Fruit fly (Drosophila melanogaster) whole organism, embryonic: ENCODE data around the gene MsrA.
A peak's percentile ranks its signal among the peaks of the same experiment; 100 is the strongest.

Experiments used
- B-H2 ChIP-seq: fragments of 200-800 bp; sonication (Bioruptor generic); optimal IDR thresholded peaks from 2 replicates; lab custom pipeline; 2018; ENCODE audit warnings: missing biosample characterization, mild to moderate bottlenecking, missing genetic modification characterization
- Bteb2 ChIP-seq: fragments of 200-800 bp; sonication (Bioruptor generic); optimal IDR thresholded peaks from 2 replicates; lab custom pipeline; 2016; ENCODE audit warnings: missing biosample characterization, missing genetic modification characterization
- CG1024 ChIP-seq: fragments of 200-800 bp; sonication (Bioruptor generic); IDR thresholded peaks from 2 replicates; pipeline ENCODE4 v1.3.6; 2022; ENCODE audit warnings: missing biosample characterization, missing genetic modification characterization
- CG10431 ChIP-seq: fragments of 200-800 bp; sonication (Bioruptor generic); optimal IDR thresholded peaks from 3 replicates; lab custom pipeline; 2018; ENCODE audit warnings: missing biosample characterization, mild to moderate bottlenecking, missing genetic modification characterization
- CG11560 ChIP-seq: fragments of 200-800 bp; sonication (Bioruptor generic); IDR thresholded peaks from 3 replicates; pipeline ENCODE4 v1.3.6; 2022; ENCODE audit warnings: missing biosample characterization, missing genetic modification characterization
- CG12659 ChIP-seq: fragments of 200-800 bp; sonication (Bioruptor generic); optimal IDR thresholded peaks from 3 replicates; lab custom pipeline; 2017; ENCODE audit warnings: mild to moderate bottlenecking, missing biosample characterization, missing genetic modification reagents, missing genetic modification characterization
- CG12769 ChIP-seq: fragments of 200-800 bp; sonication (Bioruptor generic); optimal IDR thresholded peaks from 2 replicates; lab custom pipeline; 2019; ENCODE audit warnings: missing biosample characterization, mild to moderate bottlenecking, missing genetic modification characterization, moderate library complexity
- CG13424 ChIP-seq: fragments of 200-800 bp; sonication (Bioruptor generic); optimal IDR thresholded peaks from 2 replicates; lab custom pipeline; 2019; ENCODE audit warnings: missing biosample characterization, mild to moderate bottlenecking, missing genetic modification characterization, moderate library complexity
- CG15011 ChIP-seq: fragments of 200-800 bp; sonication (Bioruptor generic); optimal IDR thresholded peaks from 3 replicates; lab custom pipeline; 2018; ENCODE audit warnings: missing biosample characterization, mild to moderate bottlenecking, missing genetic modification characterization
- CG16779 ChIP-seq: fragments of 200-800 bp; sonication (Bioruptor generic); IDR thresholded peaks from 2 replicates; pipeline ENCODE4 v1.3.6; 2022; ENCODE audit warnings: missing biosample characterization, missing genetic modification characterization
- CG18764 ChIP-seq: fragments of 200-800 bp; sonication (Bioruptor generic); optimal IDR thresholded peaks from 3 replicates; lab custom pipeline; 2016; ENCODE audit warnings: missing biosample characterization, missing genetic modification characterization
- CG6175 ChIP-seq: fragments of 200-800 bp; sonication (Bioruptor generic); IDR thresholded peaks from 3 replicates; pipeline ENCODE4 v1.3.6; 2022; ENCODE audit warnings: missing biosample characterization, missing genetic modification characterization
- CG6272 ChIP-seq: fragments of 200-800 bp; sonication (Bioruptor generic); IDR thresholded peaks from 2 replicates; pipeline ENCODE4 v1.3.6; 2022; ENCODE audit warnings: missing biosample characterization, missing genetic modification characterization
- CG6654 ChIP-seq: fragments of 200-800 bp; sonication (Bioruptor generic); optimal IDR thresholded peaks from 2 replicates; lab custom pipeline; 2017; ENCODE audit warnings: missing biosample characterization, mild to moderate bottlenecking, missing genetic modification characterization
- CG6765 ChIP-seq: fragments of 200-800 bp; sonication (Bioruptor generic); optimal IDR thresholded peaks from 3 replicates; lab custom pipeline; 2017; ENCODE audit warnings: missing biosample characterization, mild to moderate bottlenecking, missing genetic modification characterization
- CG7357 ChIP-seq: fragments of 200-800 bp; sonication (Bioruptor generic); IDR thresholded peaks from 3 replicates; pipeline ENCODE4 v1.3.6; 2022; ENCODE audit warnings: missing biosample characterization, missing genetic modification characterization
- CG7928 ChIP-seq: fragments of 200-800 bp; sonication (Bioruptor generic); optimal IDR thresholded peaks from 2 replicates; lab custom pipeline; 2017; ENCODE audit warnings: missing biosample characterization, mild to moderate bottlenecking, missing genetic modification characterization
- CG7963 ChIP-seq: fragments of 200-800 bp; sonication (Bioruptor generic); IDR thresholded peaks from 3 replicates; pipeline ENCODE4 v1.3.6; 2022; ENCODE audit warnings: missing biosample characterization, missing genetic modification characterization; ENCODE audit not compliant: partially characterized antibody
- CG8290 ChIP-seq, 3 experiments: fragments of 200-800 bp; sonication (Bioruptor generic); optimal IDR thresholded peaks; 2 replicates each; lab custom pipeline; 2016 to 2019; ENCODE audit warnings: missing biosample characterization in 3 of 3, missing genetic modification characterization in 3 of 3, mild to moderate bottlenecking in 2 of 3, moderate library complexity in 1 of 3
- CG9727 ChIP-seq: fragments of 200-800 bp; sonication (Bioruptor generic); optimal IDR thresholded peaks from 3 replicates; lab custom pipeline; 2017; ENCODE audit warnings: missing biosample characterization, mild to moderate bottlenecking, missing genetic modification characterization
- Dad ChIP-seq: fragments of 200-800 bp; sonication (Bioruptor generic); optimal IDR thresholded peaks from 3 replicates; lab custom pipeline; 2016; ENCODE audit warnings: missing biosample characterization, missing genetic modification characterization
- Dfd ChIP-seq, 2 experiments: fragments of >200 bp; optimal IDR thresholded peaks; 2 replicates each; lab custom pipeline; 2017; ENCODE audit warnings: missing biosample characterization in 2 of 2, missing genetic modification characterization in 2 of 2
- Ets65A ChIP-seq: fragments of 200-800 bp; sonication (Bioruptor generic); peaks from one replicate; lab custom pipeline; 2016; ENCODE audit warnings: missing biosample characterization, missing genetic modification characterization
- Hmr ChIP-seq: fragments of 200-800 bp; sonication (Bioruptor generic); optimal IDR thresholded peaks from 3 replicates; lab custom pipeline; 2017; ENCODE audit warnings: mild to moderate bottlenecking, missing biosample characterization, missing genetic modification reagents, missing genetic modification characterization
- Hr3 ChIP-seq: fragments of 200-800 bp; sonication (Bioruptor generic); optimal IDR thresholded peaks from 3 replicates; lab custom pipeline; 2016; ENCODE audit warnings: missing biosample characterization, missing genetic modification characterization
- Hr51 ChIP-seq, 2 experiments: fragments of 200-800 bp; sonication (Bioruptor generic); optimal IDR thresholded peaks; 2 replicates in 1 of 2; 3 replicates in 1 of 2; lab custom pipeline; 2016 to 2018; ENCODE audit warnings: missing biosample characterization in 2 of 2, missing genetic modification characterization in 2 of 2, mild to moderate bottlenecking in 1 of 2, moderate library complexity in 1 of 2
- Mad ChIP-seq: fragments of 200-800 bp; sonication (Bioruptor generic); optimal IDR thresholded peaks from 2 replicates; lab custom pipeline; 2016; ENCODE audit warnings: missing biosample characterization, missing genetic modification characterization
- NFAT ChIP-seq: fragments of 200-800 bp; sonication (Bioruptor generic); IDR thresholded peaks from 2 replicates; pipeline ENCODE4 v1.3.6; 2022; ENCODE audit warnings: missing biosample characterization, missing genetic modification characterization
- PHDP ChIP-seq: fragments of 200-800 bp; sonication (Bioruptor generic); optimal IDR thresholded peaks from 3 replicates; lab custom pipeline; 2018; ENCODE audit warnings: missing biosample characterization, mild to moderate bottlenecking, missing genetic modification characterization, moderate library complexity
- Scr ChIP-seq: fragments of 200-800 bp; sonication (Bioruptor generic); IDR thresholded peaks from 2 replicates; pipeline ENCODE4 v1.3.6; 2022; ENCODE audit warnings: missing biosample characterization, missing genetic modification characterization; ENCODE audit not compliant: partially characterized antibody
- YL-1 ChIP-seq: fragments of 200-800 bp; sonication (Bioruptor generic); optimal IDR thresholded peaks from 3 replicates; lab custom pipeline; 2017; ENCODE audit warnings: missing biosample characterization, mild to moderate bottlenecking, missing genetic modification characterization
- ato ChIP-seq: fragments of 200-800 bp; sonication (Bioruptor generic); IDR thresholded peaks from 2 replicates; pipeline ENCODE4 v1.3.6; 2022; ENCODE audit warnings: missing biosample characterization, missing genetic modification characterization; ENCODE audit not compliant: partially characterized antibody
- bcd ChIP-seq: fragments of 200-800 bp; sonication (Bioruptor generic); optimal IDR thresholded peaks from 2 replicates; lab custom pipeline; 2017; ENCODE audit warnings: missing biosample characterization, mild to moderate bottlenecking, missing genetic modification characterization
- cas ChIP-seq: fragments of 200-800 bp; sonication (Bioruptor generic); IDR thresholded peaks from 2 replicates; pipeline ENCODE4 v1.3.6; 2022; ENCODE audit warnings: missing biosample characterization, missing genetic modification characterization
- corto ChIP-seq: fragments of 200-800 bp; sonication (Bioruptor generic); optimal IDR thresholded peaks from 2 replicates; lab custom pipeline; 2016; ENCODE audit warnings: missing biosample characterization, mild to moderate bottlenecking, missing genetic modification characterization, moderate library complexity
- disco-r ChIP-seq: fragments of 200-800 bp; sonication (Bioruptor generic); optimal IDR thresholded peaks from 2 replicates; lab custom pipeline; 2016; ENCODE audit warnings: missing biosample characterization, missing genetic modification characterization
- fd64A ChIP-seq: fragments of 200-800 bp; sonication (Bioruptor generic); optimal IDR thresholded peaks from 3 replicates; lab custom pipeline; 2018; ENCODE audit warnings: missing biosample characterization, mild to moderate bottlenecking, missing genetic modification characterization
- grau ChIP-seq: fragments of 200-800 bp; optimal IDR thresholded peaks from 3 replicates; lab custom pipeline; 2019; ENCODE audit warnings: missing biosample characterization, mild to moderate bottlenecking, missing genetic modification characterization, moderate library complexity
- jigr1 ChIP-seq: fragments of 200-800 bp; sonication (Bioruptor generic); IDR thresholded peaks from 3 replicates; pipeline ENCODE4 v1.3.6; 2022; ENCODE audit warnings: missing biosample characterization, missing genetic modification characterization
- ken ChIP-seq: fragments of 200-800 bp; sonication (Bioruptor generic); IDR thresholded peaks from 3 replicates; pipeline ENCODE4 v1.3.6; 2022; ENCODE audit warnings: missing biosample characterization, missing genetic modification characterization
- knrl ChIP-seq: fragments of 200-800 bp; sonication (Bioruptor generic); IDR thresholded peaks from 3 replicates; pipeline ENCODE4 v1.3.6; 2022; ENCODE audit warnings: missing biosample characterization, missing genetic modification characterization; ENCODE audit not compliant: partially characterized antibody
- lab ChIP-seq: fragments of 200-800 bp; sonication (Bioruptor generic); optimal IDR thresholded peaks from 3 replicates; lab custom pipeline; 2017; ENCODE audit warnings: missing biosample characterization, missing genetic modification characterization, mild to moderate bottlenecking, moderate library complexity, missing genetic modification reagents
- lmd ChIP-seq: fragments of 200-800 bp; sonication (Bioruptor generic); IDR thresholded peaks from 2 replicates; pipeline ENCODE4 v1.3.6; 2022; ENCODE audit warnings: missing biosample characterization, missing genetic modification characterization
- luna ChIP-seq: fragments of 200-800 bp; sonication (Bioruptor generic); optimal IDR thresholded peaks from 2 replicates; lab custom pipeline; 2016; ENCODE audit warnings: missing biosample characterization, missing genetic modification characterization
- mam ChIP-seq: fragments of 200-800 bp; sonication (Bioruptor generic); optimal IDR thresholded peaks from 3 replicates; lab custom pipeline; 2016; ENCODE audit warnings: missing biosample characterization, missing genetic modification characterization
- ranshi ChIP-seq: fragments of 200-800 bp; sonication (Bioruptor generic); IDR thresholded peaks from 2 replicates; pipeline ENCODE4 v1.3.6; 2022; ENCODE audit warnings: missing biosample characterization, missing genetic modification characterization
- tgo ChIP-seq: fragments of 200-800 bp; sonication (Bioruptor generic); IDR thresholded peaks from 3 replicates; pipeline ENCODE4 v1.3.6; 2022; ENCODE audit warnings: missing biosample characterization, missing genetic modification characterization
- tup ChIP-seq: fragments of 200-800 bp; sonication (Bioruptor generic); optimal IDR thresholded peaks from 2 replicates; lab custom pipeline; 2016; ENCODE audit warnings: missing biosample characterization, mild to moderate bottlenecking, missing genetic modification characterization, moderate library complexity
- tx ChIP-seq: fragments of 200-800 bp; sonication (Bioruptor generic); optimal IDR thresholded peaks from 2 replicates; lab custom pipeline; 2016; ENCODE audit warnings: missing biosample characterization, missing genetic modification characterization
- vfl ChIP-seq: fragments of 200-800 bp; sonication (Bioruptor generic); optimal IDR thresholded peaks from 2 replicates; lab custom pipeline; 2016; ENCODE audit warnings: missing biosample characterization, missing genetic modification characterization

Gene MsrA

dm6 chr3L:15493886-15494598 lies 16.8 kb upstream of the MsrA start (continued):
- TF ChIP-seq CG6654 (peak; percentile 16), CG15011 (GFP tag; lab: Kevin White, UChicago) (no peak), CG8290 (GFP tag; optimal IDR thresholded peaks at IDR 0.05; lab: Kevin White, UChicago) (no peak), CG8290 (tag; optimal IDR thresholded peaks at IDR 0.05; lab: Kevin White, UChicago) (no peak), Dfd (GFP tag; optimal IDR thresholded peaks at IDR 0.05; lab: Kevin White, UChicago) (no peak), ranshi (GFP tag; lab: Robert Waterston, UW) (0 out of 2 replicates have a peak, but pooled peaks have one; percentile 12), knrl (GFP tag; lab: Robert Waterston, UW) (no peak), lmd (GFP tag; lab: Robert Waterston, UW) (peak; percentile 41; the same call in 1 of the 2 replicates), tx (GFP tag; lab: Kevin White, UChicago) (no peak), NFAT (GFP tag; lab: Robert Waterston, UW) (no peak), CG12659 (GFP tag; lab: Kevin White, UChicago) (peak; percentile 23), CG6765 (GFP tag; lab: Kevin White, UChicago) (no peak), Hr3 (no peak), CG11560 (tag; lab: Robert Waterston, UW) (no peak), lab (GFP tag; lab: Kevin White, UChicago) (peak; percentile 35), ato (GFP tag; lab: Robert Waterston, UW) (no peak), disco-r (GFP tag; lab: Kevin White, UChicago) (no peak), CG9727 (GFP tag; lab: Kevin White, UChicago) (no peak), CG1024 (GFP tag; lab: Robert Waterston, UW) (no peak), Bteb2 (GFP tag; lab: Kevin White, UChicago) (no peak), CG7928 (GFP tag; lab: Kevin White, UChicago) (no peak), CG16779 (no peak), CG12769 (tag; lab: Kevin White, UChicago) (no peak), ken (GFP tag; lab: Robert Waterston, UW) (no peak), CG7357 (no peak), Scr (GFP tag; lab: Robert Waterston, UW) (no peak), jigr1 (GFP tag; lab: Robert Waterston, UW) (no peak), fd64A (no peak), PHDP (no peak), CG7963 (GFP tag; lab: Robert Waterston, UW) (no peak), grau (peak; percentile 30), CG10431 (GFP tag; lab: Kevin White, UChicago) (no peak), Dad (GFP tag; lab: Kevin White, UChicago) (no peak), tgo (GFP tag; lab: Robert Waterston, UW) (no peak), cas (no peak), CG13424 (tag; lab: Kevin White, UChicago) (peak; percentile 36), luna (GFP tag; lab: Kevin White, UChicago) (no peak), YL-1 (GFP tag; lab: Kevin White, UChicago) (no peak), Mad (GFP tag; lab: Kevin White, UChicago) (no peak), CG18764 (GFP tag; lab: Kevin White, UChicago) (peak; percentile 77), CG6272 (GFP tag; lab: Robert Waterston, UW) (no peak), mam (GFP tag; lab: Kevin White, UChicago) (no peak), Hr51 (GFP tag; optimal IDR thresholded peaks at IDR 0.05; lab: Kevin White, UChicago) (peak in 1 of 2 experiments; percentile 27), corto (GFP tag; lab: Kevin White, UChicago) (no peak), Ets65A (peak; percentile 30), vfl (GFP tag; lab: Kevin White, UChicago) (no peak), CG6175 (GFP tag; lab: Robert Waterston, UW) (no peak), Hmr (peak; percentile 37), bcd (GFP tag; lab: Kevin White, UChicago) (peak; percentile 34), tup (GFP tag; lab: Kevin White, UChicago) (no peak), B-H2 (GFP tag; lab: Kevin White, UChicago) (no peak)
